Worm (Caenorhabditis elegans) whole organism, L4 larva: ENCODE measurements around the gene W01D2.6.

Source experiments
- aly-2 ChIP-seq: sonication (generic microtip); optimal IDR thresholded peaks from 2 replicates; lab custom pipeline; 2018; ENCODE audit warnings: missing biosample characterization, missing genetic modification characterization
- ama-1 ChIP-seq: fragments of 150-350 bp; optimal IDR thresholded peaks from 2 replicates; lab custom pipeline; 2014; ENCODE audit warnings: inconsistent platforms, mixed read lengths
- jun-1 ChIP-seq: fragments of 150-350 bp; optimal IDR thresholded peaks from 2 replicates; lab custom pipeline; 2014; ENCODE audit warnings: missing biosample characterization, missing genetic modification reagents, missing genetic modification characterization
- lin-15B ChIP-seq: fragments of 150-350 bp; sonication (generic microtip); optimal IDR thresholded peaks from 3 replicates; lab custom pipeline; 2014; ENCODE audit warnings: missing biosample characterization, missing genetic modification characterization
- madf-5 ChIP-seq, 2 experiments: fragments of 200-800 bp; sonication (Bioruptor generic); IDR thresholded peaks; 2 replicates each; pipeline ENCODE4 v1.3.6; 2022; ENCODE audit warnings: missing compliant biosample characterization in 2 of 2, missing genetic modification characterization in 2 of 2
- nhr-25 ChIP-seq: sonication (generic microtip); optimal IDR thresholded peaks from 2 replicates; lab custom pipeline; 2017; ENCODE audit warnings: missing genetic modification characterization, mild to moderate bottlenecking, missing compliant biosample characterization, antibody characterized with exemption, moderate library complexity, borderline replicate concordance; ENCODE audit not compliant: insufficient read depth
- skn-1 ChIP-seq: fragments of 150-350 bp; optimal IDR thresholded peaks from 2 replicates; lab custom pipeline; 2014; ENCODE audit warnings: missing biosample characterization, missing genetic modification characterization
- unc-39 ChIP-seq: sonication (generic microtip); optimal IDR thresholded peaks from 2 replicates; lab custom pipeline; 2017; ENCODE audit warnings: missing biosample characterization, missing genetic modification characterization

- TF ChIP-seq skn-1 (tag; lab: Kevin White, UChicago) (no peak), nhr-25 (tag; lab: Kevin White, UChicago) (no peak), aly-2 (tag; lab: Kevin White, UChicago) (no peak), unc-39 (tag; lab: Kevin White, UChicago) (no peak), jun-1 (tag; lab: Kevin White, UChicago) (no peak), ama-1 (lab: Kevin White, UChicago) (no peak), madf-5 (GFP tag; IDR thresholded peaks at IDR 0.05; lab: Robert Waterston, UW) (no peak), lin-15B (tag; lab: Kevin White, UChicago) (no peak)
These were observed 4.3 kb downstream of the W01D2.6 start for ce11 chrII:14813106-14813505.
